Fruit fly (Drosophila melanogaster): ENCODE data around the gene Las.
A peak's percentile ranks its signal among the peaks of the same experiment; 100 is the strongest.

Las gene

DNA sequence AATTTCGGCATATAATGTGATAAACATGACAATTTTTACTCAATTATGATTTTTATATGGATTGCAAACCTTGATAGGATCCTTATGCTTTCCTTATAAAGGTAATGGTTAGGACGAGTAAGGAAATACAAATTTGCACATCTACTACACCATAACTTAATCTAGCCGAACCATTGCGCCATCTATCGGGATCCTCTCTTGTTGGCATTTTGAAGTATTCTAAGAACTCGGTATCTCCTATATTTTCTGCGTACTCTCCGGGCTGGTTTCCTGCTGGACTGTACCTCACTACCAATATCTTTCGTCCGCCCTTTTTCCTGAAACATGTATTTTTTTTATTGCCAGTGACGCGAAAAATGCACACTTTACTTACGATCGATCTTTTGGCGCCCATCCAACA, 32.5 kb upstream of the Las start, which contains the start of gene atk:
Gene atk, minus strand, starts transcription at position 186 of the 400 bp plus-strand sequence.
- TF ChIP-seq CG4496 (GFP tag; IDR thresholded peaks at IDR 0.05) (no peak), fd96Ca (GFP tag; IDR thresholded peaks at IDR 0.05) (no peak), CG13204 (GFP tag; optimal IDR thresholded peaks at IDR 0.05) (no peak), CG12605 (GFP tag; IDR thresholded peaks at IDR 0.05) (no peak), CG17806 (tag; optimal IDR thresholded peaks at IDR 0.05) (no peak), Pif1A (GFP tag; optimal IDR thresholded peaks at IDR 0.05) (no peak), D1 (tag; optimal IDR thresholded peaks at IDR 0.05) (no peak), CG10348 (GFP tag; IDR thresholded peaks at IDR 0.05) (no peak), Pif1B (GFP tag; optimal IDR thresholded peaks at IDR 0.05) (no peak)

DNA sequence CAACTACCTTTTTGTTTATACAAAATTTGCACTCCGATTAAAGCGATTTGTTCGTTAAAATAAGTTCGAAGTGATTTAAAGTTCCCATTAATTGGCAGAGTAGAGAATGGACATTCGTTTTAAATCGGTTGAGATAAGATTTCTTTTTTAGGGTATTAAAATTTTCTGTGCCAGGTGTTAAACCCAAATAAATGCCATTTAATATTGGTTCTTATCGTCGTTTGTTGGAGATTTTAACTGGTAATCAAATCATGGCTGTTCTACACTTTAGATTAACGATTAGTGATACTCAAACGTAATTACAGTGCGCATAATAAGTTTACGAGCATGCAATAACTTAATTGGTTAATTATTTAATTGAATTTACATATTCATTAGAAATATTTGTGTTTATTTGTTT, 30.2 kb upstream of the Las start:
- no peak for TF ChIP-seq CG9948 (tag; optimal IDR thresholded peaks at IDR 0.05)
- TF ChIP-seq CG34367 (tag; optimal IDR thresholded peaks at IDR 0.05), result no peak
- TF ChIP-seq CG10348 (GFP tag; IDR thresholded peaks at IDR 0.05), result no peak
- no peak for TF ChIP-seq Pif1A (GFP tag; optimal IDR thresholded peaks at IDR 0.05)
- no peak for TF ChIP-seq CG12605 (GFP tag; IDR thresholded peaks at IDR 0.05)
- TF ChIP-seq rn (GFP tag; IDR thresholded peaks at IDR 0.05), result no peak
- TF ChIP-seq fd96Ca (GFP tag; IDR thresholded peaks at IDR 0.05), result no peak
- TF ChIP-seq D1 (tag; optimal IDR thresholded peaks at IDR 0.05), result no peak
- TF ChIP-seq CG8159 (tag; optimal IDR thresholded peaks at IDR 0.05), result no peak
- TF ChIP-seq CG13204 (GFP tag; optimal IDR thresholded peaks at IDR 0.05), result no peak
- no peak for TF ChIP-seq gl (tag; optimal IDR thresholded peaks at IDR 0.05)
- TF ChIP-seq Pif1B (GFP tag; optimal IDR thresholded peaks at IDR 0.05), result no peak

DNA sequence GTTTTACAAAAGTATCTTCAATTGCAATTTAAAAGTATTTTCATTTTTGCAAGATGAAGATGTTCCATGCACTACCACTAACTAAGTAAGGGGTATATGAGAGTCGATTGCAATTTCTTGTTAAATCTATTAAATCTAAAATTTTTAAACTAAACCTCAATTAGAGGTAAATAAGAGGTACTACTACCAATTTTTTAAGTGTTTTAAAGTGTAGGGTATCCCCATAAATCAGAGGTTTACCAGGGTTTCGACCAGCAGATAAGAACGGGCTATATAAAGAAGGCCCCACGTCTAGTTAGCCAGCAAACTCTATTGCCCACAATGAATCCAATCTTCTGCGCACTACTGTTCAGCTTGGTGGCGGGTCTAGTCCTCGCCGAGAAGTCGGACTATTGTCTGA, 28.2 kb upstream of the Las start, which contains the start of gene mag:
Gene mag, plus strand, starts transcription at position 301 of the 400 bp plus-strand sequence.
- TF ChIP-seq D1 (tag; optimal IDR thresholded peaks at IDR 0.05) (no peak), CG13204 (GFP tag; optimal IDR thresholded peaks at IDR 0.05) (no peak), CG8301 (tag; optimal IDR thresholded peaks at IDR 0.05) (no peak), CG9948 (tag; optimal IDR thresholded peaks at IDR 0.05) (no peak), Snoo (tag; optimal IDR thresholded peaks at IDR 0.05) (no peak), gl (tag; optimal IDR thresholded peaks at IDR 0.05) (no peak), Pif1B (GFP tag; optimal IDR thresholded peaks at IDR 0.05) (no peak), Ets98B (GFP tag; IDR thresholded peaks at IDR 0.05) (no peak)

dm6 chr3L:20452813-20453682, 20.9 kb upstream of the Las start, which contains the start of gene CG5199:
Gene CG5199, minus strand, starts transcription at chr3L:20452864.
- peak; percentile 14 for TF ChIP-seq Pif1B (GFP tag; optimal IDR thresholded peaks at IDR 0.05)
- TF ChIP-seq CG17806 (tag; optimal IDR thresholded peaks at IDR 0.05), result no peak
- TF ChIP-seq EcR (GFP tag; optimal IDR thresholded peaks at IDR 0.05), result no peak
- TF ChIP-seq CG4496 (GFP tag; IDR thresholded peaks at IDR 0.05), result 0 out of 3 replicates have a peak, but pooled peaks have one; percentile 35
- peak; percentile 43 for TF ChIP-seq CG9948 (tag; optimal IDR thresholded peaks at IDR 0.05)
- TF ChIP-seq CG14655 (GFP tag; optimal IDR thresholded peaks at IDR 0.05), result peak; percentile 47
- no peak for TF ChIP-seq fd96Ca (GFP tag; IDR thresholded peaks at IDR 0.05)
- TF ChIP-seq CG32121 (GFP tag; IDR thresholded peaks at IDR 0.05), result peak; percentile 29; the same call in 1 of the 2 replicates
- no peak for TF ChIP-seq CG10348 (GFP tag; IDR thresholded peaks at IDR 0.05)
- peak; percentile 53 for TF ChIP-seq Snoo (tag; optimal IDR thresholded peaks at IDR 0.05)
- TF ChIP-seq CG15710 (tag; optimal IDR thresholded peaks at IDR 0.05), result peak; percentile 59
- TF ChIP-seq CG8159 (tag; optimal IDR thresholded peaks at IDR 0.05), result peak; percentile 64
- no peak for TF ChIP-seq rn (GFP tag; IDR thresholded peaks at IDR 0.05)
- TF ChIP-seq Pif1A (GFP tag; optimal IDR thresholded peaks at IDR 0.05), result no peak
- TF ChIP-seq CG34367 (tag; optimal IDR thresholded peaks at IDR 0.05), result no peak
- no peak for TF ChIP-seq CG12605 (GFP tag; IDR thresholded peaks at IDR 0.05)

dm6 chr3L:20448773-20449172, 16.6 kb upstream of the Las start:
- TF ChIP-seq Snoo (tag; optimal IDR thresholded peaks at IDR 0.05) (no peak), rn (GFP tag; IDR thresholded peaks at IDR 0.05) (no peak), D1 (tag; optimal IDR thresholded peaks at IDR 0.05) (no peak), CG9948 (tag; optimal IDR thresholded peaks at IDR 0.05) (no peak), Ets98B (GFP tag; IDR thresholded peaks at IDR 0.05) (no peak), CG34367 (tag; optimal IDR thresholded peaks at IDR 0.05) (no peak), CG32121 (GFP tag; IDR thresholded peaks at IDR 0.05) (no peak), CG10348 (GFP tag; IDR thresholded peaks at IDR 0.05) (no peak)

- TF ChIP-seq CG8159 (tag; optimal IDR thresholded peaks at IDR 0.05) (peak; percentile 12), Snoo (tag; optimal IDR thresholded peaks at IDR 0.05) (peak; percentile 54), CG32121 (GFP tag; IDR thresholded peaks at IDR 0.05) (no peak), gl (tag; optimal IDR thresholded peaks at IDR 0.05) (no peak), Pif1B (GFP tag; optimal IDR thresholded peaks at IDR 0.05) (peak; percentile 36)
Observed at dm6 chr3L:20447957-20448356, 15.8 kb upstream of the Las start.

DNA sequence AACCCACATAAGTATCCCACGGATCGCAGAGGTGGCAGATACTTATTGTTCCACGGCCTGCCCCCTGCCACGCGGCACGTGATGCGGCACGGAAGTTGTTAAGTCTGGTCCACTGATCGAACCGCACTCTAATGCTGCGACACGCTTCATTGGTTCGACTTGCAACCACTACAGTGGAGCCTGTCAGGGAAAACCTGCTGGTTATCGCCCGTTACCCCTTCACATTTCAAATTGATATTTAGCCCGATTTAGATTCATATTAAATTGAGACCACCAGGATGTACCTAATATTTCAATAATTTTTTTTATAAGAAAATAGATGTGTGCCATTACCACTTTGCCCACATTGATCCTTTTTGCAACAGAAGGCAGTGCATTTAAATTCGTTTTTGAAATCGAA, 15.2 kb upstream of the Las start:
- peak; percentile 44 for TF ChIP-seq CG14655 (GFP tag; optimal IDR thresholded peaks at IDR 0.05)
- TF ChIP-seq CG8301 (tag; optimal IDR thresholded peaks at IDR 0.05), result peak; percentile 20
- TF ChIP-seq CG9948 (tag; optimal IDR thresholded peaks at IDR 0.05), result no peak
- TF ChIP-seq CG34367 (tag; optimal IDR thresholded peaks at IDR 0.05), result no peak
- TF ChIP-seq CG4496 (GFP tag; IDR thresholded peaks at IDR 0.05), result peak; percentile 41; the same call in 1 of the 3 replicates
- TF ChIP-seq Pif1B (GFP tag; optimal IDR thresholded peaks at IDR 0.05), result no peak
